Worm (Caenorhabditis elegans) whole organism, L3 larva: ENCODE measurements around the gene best-18.
"Not testable (repeated sequence)": the region's sequence is repeated elsewhere in the genome, so short reads cannot be mapped to it uniquely, and the experiment has no call there.

ENCODE experiments used
- ceh-16 ChIP-seq: sonication (generic microtip); optimal IDR thresholded peaks from 2 replicates; lab custom pipeline; 2017; ENCODE audit warnings: missing biosample characterization, missing genetic modification characterization
- ceh-9 ChIP-seq: sonication (generic microtip); optimal IDR thresholded peaks from 2 replicates; lab custom pipeline; 2018; ENCODE audit warnings: missing biosample characterization, missing genetic modification characterization
- elt-1 ChIP-seq: fragments of 150-350 bp; optimal IDR thresholded peaks from 2 replicates; lab custom pipeline; 2014; ENCODE audit warnings: missing biosample characterization, missing genetic modification characterization
- elt-2 ChIP-seq: sonication (generic microtip); optimal IDR thresholded peaks from 2 replicates; lab custom pipeline; 2016; ENCODE audit warnings: missing genetic modification reagents, mild to moderate bottlenecking, missing genetic modification characterization, missing compliant biosample characterization
- elt-3 ChIP-seq, 3 experiments: fragments of 150-350 bp in 1 of 3; sonication (generic microtip) in 2 of 3; optimal IDR thresholded peaks; 2 replicates in 2 of 3; 4 replicates in 1 of 3; lab custom pipeline; 2014 to 2017; ENCODE audit warnings: missing biosample characterization in 3 of 3, missing genetic modification characterization in 3 of 3
- lin-15B ChIP-seq: fragments of 150-350 bp; optimal IDR thresholded peaks from 2 replicates; lab custom pipeline; 2014; ENCODE audit warnings: missing biosample characterization, missing genetic modification characterization
- nhr-11 ChIP-seq: fragments of 150-350 bp; optimal IDR thresholded peaks from 2 replicates; lab custom pipeline; 2014; ENCODE audit warnings: missing biosample characterization, missing genetic modification characterization
- nhr-28 ChIP-seq: fragments of 150-350 bp; optimal IDR thresholded peaks from 2 replicates; lab custom pipeline; 2014; ENCODE audit warnings: missing biosample characterization, missing genetic modification characterization
- nhr-43 ChIP-seq: sonication (generic microtip); optimal IDR thresholded peaks from 2 replicates; lab custom pipeline; 2016; ENCODE audit warnings: mild to moderate bottlenecking, missing genetic modification characterization, missing compliant biosample characterization; ENCODE audit not compliant: poor library complexity, severe bottlenecking
- nhr-76 ChIP-seq: fragments of 150-350 bp; sonication (generic microtip); optimal IDR thresholded peaks from 5 replicates; lab custom pipeline; 2014; ENCODE audit warnings: missing biosample characterization, missing genetic modification characterization
- pha-4 ChIP-seq: fragments of 150-350 bp; optimal IDR thresholded peaks from 2 replicates; lab custom pipeline; 2014; ENCODE audit warnings: missing biosample characterization, missing genetic modification reagents, missing genetic modification characterization
- pqm-1 ChIP-seq: fragments of 150-350 bp; optimal IDR thresholded peaks from 2 replicates; lab custom pipeline; 2017; ENCODE audit warnings: missing biosample characterization, missing genetic modification characterization, inconsistent platforms
- zag-1 ChIP-seq: fragments of 150-350 bp; optimal IDR thresholded peaks from 2 replicates; lab custom pipeline; 2014; ENCODE audit warnings: missing biosample characterization, missing genetic modification characterization

DNA sequence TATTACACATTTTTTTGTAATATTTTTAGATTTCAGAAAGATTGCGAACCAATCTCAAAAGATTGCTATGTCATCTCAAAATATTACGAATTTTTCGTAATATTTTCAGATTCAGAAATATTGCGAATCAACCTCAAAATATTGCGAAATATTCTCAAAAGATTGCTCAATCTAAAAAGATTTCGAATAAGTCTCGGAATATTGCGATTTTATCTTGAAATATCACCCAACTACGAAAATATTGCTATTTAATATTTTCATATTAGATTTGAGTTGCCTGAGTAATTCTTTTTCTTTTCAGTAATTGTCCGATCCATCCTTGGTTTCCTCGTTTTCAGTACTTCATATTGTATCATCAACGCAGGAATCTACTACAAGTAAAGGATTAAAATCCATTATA, 9.7 kb downstream of the best-18 start, which contains the start of gene Y70G10A.4:
- TF ChIP-seq pha-4; nhr-28 (tag; lab: Kevin White, UChicago); elt-3 (tag; optimal IDR thresholded peaks at IDR 0.05; lab: Kevin White, UChicago); zag-1 (tag; lab: Kevin White, UChicago); ceh-9 (tag; lab: Kevin White, UChicago); ceh-16 (tag; lab: Kevin White, UChicago); lin-15B (tag; lab: Kevin White, UChicago); elt-1 (tag; lab: Kevin White, UChicago); pqm-1 (tag; lab: Kevin White, UChicago); nhr-11; nhr-76 (tag; lab: Kevin White, UChicago); nhr-43 (tag; lab: Kevin White, UChicago); elt-2 (tag; lab: Kevin White, UChicago): not testable (repeated sequence)
